Fruit fly (Drosophila melanogaster): ENCODE measurements around the gene hng3.

Gene hng3

DNA sequence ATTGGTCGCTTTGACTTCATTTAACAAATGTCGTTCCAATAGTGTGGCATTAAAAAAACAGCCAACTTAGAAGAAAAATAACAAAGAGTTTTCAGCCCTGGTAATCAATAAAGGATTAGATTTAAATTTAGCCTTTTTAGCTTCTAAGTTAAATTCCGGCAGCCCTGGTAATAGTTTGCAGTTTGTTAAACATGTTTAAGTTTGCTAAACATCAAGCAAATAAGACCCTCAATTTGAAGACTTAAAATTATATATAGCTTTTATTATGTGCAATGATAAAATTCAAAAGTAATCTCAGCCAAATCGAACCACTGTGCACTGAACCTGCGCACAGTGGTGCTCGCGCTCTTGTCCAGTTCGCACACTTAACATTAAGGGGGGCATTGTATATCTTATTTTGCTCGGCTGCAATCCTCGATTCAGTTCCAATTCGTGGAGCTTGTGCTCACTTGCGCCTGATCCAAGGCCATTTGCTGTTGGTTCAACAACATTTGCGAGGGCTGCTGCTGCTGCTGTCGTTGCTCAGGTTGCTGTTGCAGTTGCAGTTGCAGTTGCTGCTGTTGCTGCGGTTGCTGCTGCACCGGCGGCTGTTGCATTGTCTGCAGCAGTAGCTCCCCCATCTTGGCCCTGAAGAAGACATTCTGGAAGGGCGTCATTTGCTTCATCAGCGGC, 17.7 kb downstream of the hng3 start (continued):
- TF ChIP-seq CG8632 (GFP tag; optimal IDR thresholded peaks at IDR 0.05) (peak; percentile 46), CG11902 (GFP tag; optimal IDR thresholded peaks at IDR 0.05) (no peak), CG31627 (GFP tag; optimal IDR thresholded peaks at IDR 0.05) (no peak), CG15336 (GFP tag; IDR thresholded peaks at IDR 0.05) (0 out of 2 replicates have a peak, but pooled peaks have one; percentile 22), lz (GFP tag; optimal IDR thresholded peaks at IDR 0.05) (no peak), eg (GFP tag; IDR thresholded peaks at IDR 0.05) (0 out of 3 replicates have a peak, but pooled peaks have one; percentile 12), cyc (GFP tag; optimal IDR thresholded peaks at IDR 0.05) (no peak), CG16779 (tag; optimal IDR thresholded peaks at IDR 0.05) (no peak), CG3032 (tag; optimal IDR thresholded peaks at IDR 0.05) (peak; percentile 25), topi (GFP tag; optimal IDR thresholded peaks at IDR 0.05) (peak; percentile 15), CG3919 (GFP tag; optimal IDR thresholded peaks at IDR 0.05) (peak; percentile 29), spab (GFP tag; optimal IDR thresholded peaks at IDR 0.05) (peak; percentile 3), CG34406 (GFP tag; optimal IDR thresholded peaks at IDR 0.05) (peak; percentile 9), ss (GFP tag; optimal IDR thresholded peaks at IDR 0.05) (peak in 1 of 2 experiments; percentile 23), Met (GFP tag; optimal IDR thresholded peaks at IDR 0.05) (no peak), Hr38 (GFP tag; optimal IDR thresholded peaks at IDR 0.05) (no peak)

- TF ChIP-seq acj6 (GFP tag; optimal IDR thresholded peaks at IDR 0.05), result no peak
- peak in 1 of 2 experiments; percentile 14 for TF ChIP-seq ss (GFP tag; optimal IDR thresholded peaks at IDR 0.05)
- TF ChIP-seq svp (GFP tag), result no peak
- TF ChIP-seq CG32006 (GFP tag; optimal IDR thresholded peaks at IDR 0.05), result no peak
- TF ChIP-seq CG16779 (tag; optimal IDR thresholded peaks at IDR 0.05), result no peak
- no peak for TF ChIP-seq Sox14 (GFP tag; optimal IDR thresholded peaks at IDR 0.05)
- TF ChIP-seq net (GFP tag; optimal IDR thresholded peaks at IDR 0.05), result no peak
- TF ChIP-seq CG7368 (GFP tag; optimal IDR thresholded peaks at IDR 0.05), result no peak
- no peak for TF ChIP-seq CG10631 (GFP tag; optimal IDR thresholded peaks at IDR 0.05)
- no peak for TF ChIP-seq CG6276 (GFP tag; optimal IDR thresholded peaks at IDR 0.05)
- no peak for TF ChIP-seq CG8319 (GFP tag; optimal IDR thresholded peaks at IDR 0.05)
- TF ChIP-seq Hr4 (GFP tag; optimal IDR thresholded peaks at IDR 0.05), result no peak
- no peak for TF ChIP-seq CG10669 (GFP tag; optimal IDR thresholded peaks at IDR 0.05)
- TF ChIP-seq CG1621 (tag; optimal IDR thresholded peaks at IDR 0.05), result peak; percentile 92
- TF ChIP-seq CG11902 (GFP tag; optimal IDR thresholded peaks at IDR 0.05), result no peak
- TF ChIP-seq dac (GFP tag; optimal IDR thresholded peaks at IDR 0.05), result no peak
- no peak for TF ChIP-seq topi (GFP tag; optimal IDR thresholded peaks at IDR 0.05)
- TF ChIP-seq Gug (GFP tag; IDR thresholded peaks at IDR 0.05), result no peak
- peak; percentile 40 for TF ChIP-seq CG9139 (GFP tag; optimal IDR thresholded peaks at IDR 0.05)
- TF ChIP-seq vri (GFP tag; optimal IDR thresholded peaks at IDR 0.05), result no peak
- TF ChIP-seq CG11294 (GFP tag; IDR thresholded peaks at IDR 0.05), result no peak
- no peak for TF ChIP-seq dsx (GFP tag; optimal IDR thresholded peaks at IDR 0.05; ENCODE audit: poor library complexity, severe bottlenecking)
- no peak for TF ChIP-seq CG6854 (GFP tag; optimal IDR thresholded peaks at IDR 0.05)
- no peak for TF ChIP-seq CG3032 (tag; optimal IDR thresholded peaks at IDR 0.05)
- TF ChIP-seq Hr39 (GFP tag; optimal IDR thresholded peaks at IDR 0.05), result no peak
- TF ChIP-seq cyc (GFP tag; optimal IDR thresholded peaks at IDR 0.05), result no peak
- TF ChIP-seq Eip75B (GFP tag; optimal IDR thresholded peaks at IDR 0.05), result no peak
Measured at dm6 chr3L:736542-737166, 18.6 kb downstream of the hng3 start.

dm6 chr3L:735948-736347, 19.3 kb downstream of the hng3 start:
- TF ChIP-seq Eip75B (GFP tag; optimal IDR thresholded peaks at IDR 0.05) (peak; percentile 80), CG6854 (GFP tag; optimal IDR thresholded peaks at IDR 0.05) (no peak), CG3919 (GFP tag; optimal IDR thresholded peaks at IDR 0.05) (peak; percentile 67), dsx (GFP tag; optimal IDR thresholded peaks at IDR 0.05; ENCODE audit: poor library complexity, severe bottlenecking) (peak; percentile 70), Smox (GFP tag; optimal IDR thresholded peaks at IDR 0.05) (peak; percentile 43), CG34406 (GFP tag; optimal IDR thresholded peaks at IDR 0.05) (peak; percentile 21), CG6808 (GFP tag; optimal IDR thresholded peaks at IDR 0.05) (peak; percentile 68), CG11902 (GFP tag; optimal IDR thresholded peaks at IDR 0.05) (no peak), spab (GFP tag; optimal IDR thresholded peaks at IDR 0.05) (peak; percentile 72), CG10669 (GFP tag; optimal IDR thresholded peaks at IDR 0.05) (peak; percentile 78), CG8319 (GFP tag; optimal IDR thresholded peaks at IDR 0.05) (peak; percentile 68), achi (GFP tag; optimal IDR thresholded peaks at IDR 0.05) (peak; percentile 61), Ets96B (tag; optimal IDR thresholded peaks at IDR 0.05) (peak; percentile 83), ss (GFP tag; optimal IDR thresholded peaks at IDR 0.05) (peak; percentile 17 to 57), Sox14 (GFP tag; optimal IDR thresholded peaks at IDR 0.05) (peak; percentile 71), dac (GFP tag; optimal IDR thresholded peaks at IDR 0.05) (no peak), Eip93F (GFP tag; optimal IDR thresholded peaks at IDR 0.05) (no peak), lz (GFP tag; optimal IDR thresholded peaks at IDR 0.05) (peak; percentile 65), CG8119 (GFP tag; IDR thresholded peaks at IDR 0.05) (peak; percentile 55), Sox15 (GFP tag; optimal IDR thresholded peaks at IDR 0.05) (peak; percentile 23), Hr4 (GFP tag; optimal IDR thresholded peaks at IDR 0.05) (peak; percentile 34), CG10631 (GFP tag; optimal IDR thresholded peaks at IDR 0.05) (peak; percentile 83), CG32006 (GFP tag; optimal IDR thresholded peaks at IDR 0.05) (peak; percentile 29), Hr39 (GFP tag; optimal IDR thresholded peaks at IDR 0.05) (peak; percentile 51)

All from whole organism, prepupa.